Worm (Caenorhabditis elegans) whole organism, L2 larva: Measurements from ENCODE around the gene B0222.15.

Source experiments
- ceh-82 ChIP-seq: fragments of 150-350 bp; optimal IDR thresholded peaks from 2 replicates; lab custom pipeline; 2014; ENCODE audit warnings: missing biosample characterization, missing genetic modification characterization
- lin-11 ChIP-seq: fragments of 150-350 bp; sonication (generic microtip); optimal IDR thresholded peaks from 2 replicates; lab custom pipeline; 2014; ENCODE audit warnings: missing biosample characterization, missing genetic modification characterization, inconsistent platforms, mixed read lengths
- lsy-2 ChIP-seq, 2 experiments: fragments of 150-350 bp in 1 of 2; sonication (generic microtip) in 1 of 2; optimal IDR thresholded peaks; 2 replicates each; lab custom pipeline; 2014 to 2017; ENCODE audit warnings: missing biosample characterization in 2 of 2, missing genetic modification characterization in 2 of 2
- nhr-23 ChIP-seq: fragments of 150-350 bp; optimal IDR thresholded peaks from 2 replicates; lab custom pipeline; 2014; ENCODE audit warnings: missing biosample characterization, missing genetic modification reagents, missing genetic modification characterization
- sma-3 ChIP-seq: sonication (generic microtip); optimal IDR thresholded peaks from 2 replicates; lab custom pipeline; 2016; ENCODE audit warnings: missing genetic modification reagents, missing genetic modification characterization, missing compliant biosample characterization
- unc-55 ChIP-seq: fragments of 150-350 bp; sonication (generic microtip); optimal IDR thresholded peaks from 3 replicates; lab custom pipeline; 2014; ENCODE audit warnings: missing biosample characterization, missing genetic modification reagents, missing genetic modification characterization
- zag-1 ChIP-seq: fragments of 150-350 bp; optimal IDR thresholded peaks from 2 replicates; lab custom pipeline; 2014; ENCODE audit warnings: missing biosample characterization, missing genetic modification characterization

- TF ChIP-seq zag-1 (tag; lab: Kevin White, UChicago) (no peak), lsy-2 (tag; optimal IDR thresholded peaks at IDR 0.05; lab: Kevin White, UChicago) (no peak), sma-3 (GFP tag; lab: Kevin White, UChicago) (no peak), nhr-23 (tag; lab: Kevin White, UChicago) (no peak), unc-55 (GFP tag; lab: Kevin White, UChicago) (no peak), lin-11 (tag; lab: Kevin White, UChicago) (no peak), ceh-82 (tag; lab: Kevin White, UChicago) (no peak)
Measured at ce11 chrV:9132043-9132442, 24.5 kb downstream of the B0222.15 start, which contains the start of gene F21C10.1.
